Worm (Caenorhabditis elegans) whole organism, young adult: ENCODE results near the gene C02E7.7.

ENCODE experiments used
- akir-1 ChIP-seq: fragments of 200-800 bp; sonication (Bioruptor generic); optimal IDR thresholded peaks from 2 replicates; lab custom pipeline; 2018; ENCODE audit warnings: mild to moderate bottlenecking, missing genetic modification characterization, moderate library complexity, missing compliant biosample characterization
- cebp-1 ChIP-seq, 2 experiments: fragments of 200-800 bp in 1 of 2; sonication (Bioruptor generic) in 1 of 2; sonication (generic microtip) in 1 of 2; IDR thresholded peaks in 1 of 2; optimal IDR thresholded peaks in 1 of 2; 2 replicates each; pipeline versions ENCODE4 v1.3.6 to Lab custom; 2017 to 2022; ENCODE audit warnings: missing compliant biosample characterization in 2 of 2, missing genetic modification characterization in 2 of 2, mild to moderate bottlenecking in 1 of 2, missing genetic modification reagents in 1 of 2, moderate library complexity in 1 of 2
- ceh-79 ChIP-seq: sonication (generic microtip); optimal IDR thresholded peaks from 2 replicates; lab custom pipeline; 2017; ENCODE audit warnings: mild to moderate bottlenecking, missing genetic modification characterization, missing compliant biosample characterization
- chd-7 ChIP-seq: sonication (generic microtip); optimal IDR thresholded peaks from 2 replicates; lab custom pipeline; 2016; ENCODE audit warnings: mild to moderate bottlenecking, missing genetic modification characterization, moderate library complexity, missing compliant biosample characterization
- egl-18 ChIP-seq: fragments of 200-800 bp; sonication (Bioruptor generic); IDR thresholded peaks from 2 replicates; pipeline ENCODE4 v1.3.6; 2022; ENCODE audit warnings: missing genetic modification reagents, missing genetic modification characterization, missing compliant biosample characterization
- hlh-12 ChIP-seq: sonication (generic microtip); optimal IDR thresholded peaks from 2 replicates; lab custom pipeline; 2016; ENCODE audit warnings: missing genetic modification characterization, missing compliant biosample characterization
- lsy-27 ChIP-seq: sonication (generic microtip); optimal IDR thresholded peaks from 2 replicates; lab custom pipeline; 2017; ENCODE audit warnings: missing genetic modification characterization, mild to moderate bottlenecking, missing compliant biosample characterization, antibody characterized with exemption, missing genotype, borderline replicate concordance; ENCODE audit not compliant: insufficient read depth
- snpc-1.3 ChIP-seq: sonication (generic microtip); optimal IDR thresholded peaks from 2 replicates; lab custom pipeline; 2017; ENCODE audit warnings: missing genetic modification characterization, mild to moderate bottlenecking, missing compliant biosample characterization, antibody characterized with exemption, moderate library complexity, missing genotype, missing genetic modification reagents; ENCODE audit not compliant: insufficient read depth
- tbp1 ChIP-seq: fragments of 200-800 bp; sonication (Bioruptor generic); optimal IDR thresholded peaks from 2 replicates; lab custom pipeline; 2018; ENCODE audit warnings: mild to moderate bottlenecking, missing genetic modification characterization, missing compliant biosample characterization
- unc-62 ChIP-seq: fragments of 150-350 bp; optimal IDR thresholded peaks from 2 replicates; lab custom pipeline; 2014; ENCODE audit warnings: missing biosample characterization, missing genetic modification reagents, missing genetic modification characterization

- TF ChIP-seq chd-7 (tag; lab: Kevin White, UChicago): no peak
- TF ChIP-seq unc-62 (GFP tag; lab: Kevin White, UChicago): no peak
- no peak for TF ChIP-seq egl-18 (GFP tag; lab: Robert Waterston, UW)
- no peak for TF ChIP-seq akir-1 (GFP tag; lab: Kevin White, UChicago)
- TF ChIP-seq hlh-12 (tag; lab: Kevin White, UChicago): no peak
- no peak for TF ChIP-seq cebp-1 (GFP tag; IDR thresholded peaks at IDR 0.05; lab: Robert Waterston, UW)
- TF ChIP-seq cebp-1 (tag; optimal IDR thresholded peaks at IDR 0.05; lab: Kevin White, UChicago): no peak
- no peak for TF ChIP-seq snpc-1.3 (tag; lab: Kevin White, UChicago)
- no peak for TF ChIP-seq tbp1
- TF ChIP-seq lsy-27 (tag; lab: Kevin White, UChicago): no peak
- TF ChIP-seq ceh-79 (tag; lab: Kevin White, UChicago): no peak
Observed at ce11 chrV:4924618-4925017, 6.2 kb upstream of the C02E7.7 start, which contains the start of gene srh-20.
